Fruit fly (Drosophila melanogaster) whole organism, adult: ENCODE data around the gene Gem2.
A peak's percentile ranks its signal among the peaks of the same experiment; 100 is the strongest.

ENCODE experiments used
- CG11617 ChIP-seq: fragments of 200-800 bp; sonication (Bioruptor generic); optimal IDR thresholded peaks from 2 replicates; lab custom pipeline; 2017; ENCODE audit warnings: mild to moderate bottlenecking, missing biosample characterization, missing genetic modification reagents, missing genetic modification characterization
- CG12768 ChIP-seq: fragments of 200-800 bp; sonication (Bioruptor generic); optimal IDR thresholded peaks from 2 replicates; lab custom pipeline; 2017; ENCODE audit warnings: missing biosample characterization, missing genetic modification characterization, mild to moderate bottlenecking, moderate library complexity, missing genetic modification reagents
- CG14711 ChIP-seq: fragments of 200-800 bp; sonication (Bioruptor generic); optimal IDR thresholded peaks from 2 replicates; lab custom pipeline; 2018; ENCODE audit warnings: missing biosample characterization, mild to moderate bottlenecking, missing genetic modification characterization, moderate library complexity
- CG1620 ChIP-seq: fragments of 200-800 bp; sonication (Bioruptor generic); optimal IDR thresholded peaks from 2 replicates; lab custom pipeline; 2016; ENCODE audit warnings: missing biosample characterization, missing genetic modification characterization
- CG33017 ChIP-seq: fragments of 200-800 bp; sonication (Bioruptor generic); optimal IDR thresholded peaks from 2 replicates; lab custom pipeline; 2018; ENCODE audit warnings: missing biosample characterization, mild to moderate bottlenecking, missing genetic modification characterization, moderate library complexity
- CG5204 ChIP-seq: fragments of 200-800 bp; sonication (Bioruptor generic); optimal IDR thresholded peaks from 2 replicates; lab custom pipeline; 2016; ENCODE audit warnings: missing biosample characterization, missing genetic modification characterization
- CG7045 ChIP-seq: fragments of 200-800 bp; sonication (Bioruptor generic); optimal IDR thresholded peaks from 2 replicates; lab custom pipeline; 2017; ENCODE audit warnings: missing biosample characterization, mild to moderate bottlenecking, missing genetic modification characterization
- CG7101 ChIP-seq: fragments of 200-800 bp; sonication (Bioruptor generic); optimal IDR thresholded peaks from 2 replicates; lab custom pipeline; 2018; ENCODE audit warnings: missing biosample characterization, mild to moderate bottlenecking, missing genetic modification characterization, moderate library complexity
- Clk ChIP-seq: fragments of 200-800 bp; sonication (Bioruptor generic); optimal IDR thresholded peaks from 2 replicates; lab custom pipeline; 2017; ENCODE audit warnings: missing biosample characterization, missing genetic modification characterization
- Crg-1 ChIP-seq: fragments of 200-800 bp; sonication (Bioruptor generic); optimal IDR thresholded peaks from 2 replicates; lab custom pipeline; 2016; ENCODE audit warnings: missing biosample characterization, missing genetic modification characterization
- Hr96 ChIP-seq: fragments of 200-800 bp; sonication (Bioruptor generic); optimal IDR thresholded peaks from 2 replicates; lab custom pipeline; 2016; ENCODE audit warnings: missing biosample characterization, missing genetic modification characterization
- Mnt ChIP-seq: fragments of 200-800 bp; sonication (Bioruptor generic); optimal IDR thresholded peaks from 2 replicates; lab custom pipeline; 2016; ENCODE audit warnings: missing biosample characterization, mild to moderate bottlenecking, missing genetic modification characterization
- bab1 ChIP-seq: fragments of 200-800 bp; sonication (Bioruptor generic); optimal IDR thresholded peaks from 3 replicates; lab custom pipeline; 2019; ENCODE audit warnings: missing biosample characterization, mild to moderate bottlenecking, missing genetic modification characterization, moderate library complexity
- cic ChIP-seq: fragments of 200-800 bp; sonication (Bioruptor generic); optimal IDR thresholded peaks from 2 replicates; lab custom pipeline; 2017; ENCODE audit warnings: missing biosample characterization, mild to moderate bottlenecking, missing genetic modification characterization, moderate library complexity
- cnc ChIP-seq, 2 experiments: fragments of >200 bp; optimal IDR thresholded peaks; 2 replicates each; lab custom pipeline; 2017
- kay ChIP-seq: fragments of 200-800 bp; sonication (Bioruptor generic); peaks from one replicate; lab custom pipeline; 2016; ENCODE audit warnings: missing biosample characterization, missing genetic modification characterization, borderline replicate concordance
- ovo ChIP-seq: fragments of 200-800 bp; sonication (Bioruptor generic); optimal IDR thresholded peaks from 2 replicates; lab custom pipeline; 2016; ENCODE audit warnings: missing biosample characterization, missing genetic modification characterization
- pad ChIP-seq: fragments of 200-800 bp; sonication (Bioruptor generic); optimal IDR thresholded peaks from 3 replicates; lab custom pipeline; 2017; ENCODE audit warnings: missing biosample characterization, missing genetic modification characterization, mild to moderate bottlenecking, moderate library complexity, missing genetic modification reagents
- tj ChIP-seq: fragments of 200-800 bp; sonication (Bioruptor generic); optimal IDR thresholded peaks from 3 replicates; lab custom pipeline; 2017; ENCODE audit warnings: missing biosample characterization, mild to moderate bottlenecking, missing genetic modification characterization, moderate library complexity
- toe ChIP-seq: fragments of 200-800 bp; sonication (Bioruptor generic); optimal IDR thresholded peaks from 2 replicates; lab custom pipeline; 2016; ENCODE audit warnings: missing biosample characterization, missing genetic modification characterization

Gem2 gene

DNA sequence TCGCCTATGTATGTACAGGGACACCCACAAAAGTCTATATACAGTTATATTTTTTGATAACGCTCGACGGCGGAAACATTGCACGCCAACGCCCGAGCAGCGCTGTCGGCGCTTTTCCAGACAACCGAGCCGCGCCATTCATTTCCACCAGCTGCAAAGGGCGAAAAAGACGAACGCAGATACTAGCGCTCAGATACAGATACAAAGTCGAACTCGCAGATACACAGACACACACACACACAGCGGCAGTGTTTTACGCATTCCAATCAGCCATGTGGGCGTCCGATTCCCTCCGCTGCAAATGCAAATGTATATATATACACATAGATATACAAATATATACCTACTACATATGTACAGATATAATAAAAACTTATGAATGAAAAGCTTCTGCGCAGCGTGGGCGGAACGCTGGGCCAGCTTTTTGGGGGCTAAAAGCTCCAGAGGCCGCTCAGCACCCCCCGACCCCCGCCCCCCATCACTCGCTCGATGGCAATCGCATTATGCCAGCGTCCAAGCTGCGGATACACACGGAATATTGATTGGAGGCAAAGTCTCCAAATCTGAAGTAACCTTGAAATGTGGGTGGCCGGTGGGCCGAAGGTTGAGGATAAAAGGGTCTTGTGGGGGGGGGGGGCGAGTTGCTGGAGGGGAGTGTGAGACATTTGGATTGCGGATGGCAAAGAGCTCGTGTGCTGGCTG lies 8.6 kb downstream of the Gem2 start:
- TF ChIP-seq cnc (optimal IDR thresholded peaks at IDR 0.05; lab: Kevin White, UChicago) = no peak
- TF ChIP-seq pad (GFP tag; lab: Kevin White, UChicago) = no peak
- no peak for TF ChIP-seq CG7045 (GFP tag; lab: Kevin White, UChicago)
- no peak for TF ChIP-seq toe (GFP tag; lab: Kevin White, UChicago)
- TF ChIP-seq ovo (GFP tag; lab: Kevin White, UChicago) = no peak
- no peak for TF ChIP-seq CG5204
- no peak for TF ChIP-seq kay (GFP tag; lab: Kevin White, UChicago)
- no peak for TF ChIP-seq CG14711
- no peak for TF ChIP-seq tj (GFP tag; lab: Kevin White, UChicago)
- TF ChIP-seq Hr96 = no peak
- no peak for TF ChIP-seq CG33017 (tag; lab: Kevin White, UChicago)
- peak; percentile 100 for TF ChIP-seq cic (GFP tag; lab: Kevin White, UChicago)
- TF ChIP-seq Mnt (GFP tag; lab: Kevin White, UChicago) = peak; percentile 54
- no peak for TF ChIP-seq CG7101 (tag; lab: Kevin White, UChicago)
- no peak for TF ChIP-seq CG1620 (GFP tag; lab: Kevin White, UChicago)
- TF ChIP-seq Crg-1 (GFP tag; lab: Kevin White, UChicago) = no peak
- peak; percentile 43 for TF ChIP-seq CG12768 (GFP tag; lab: Kevin White, UChicago)
- TF ChIP-seq Clk (GFP tag; lab: Kevin White, UChicago) = no peak
- TF ChIP-seq CG11617 (GFP tag; lab: Kevin White, UChicago) = no peak
- TF ChIP-seq bab1 = no peak

DNA sequence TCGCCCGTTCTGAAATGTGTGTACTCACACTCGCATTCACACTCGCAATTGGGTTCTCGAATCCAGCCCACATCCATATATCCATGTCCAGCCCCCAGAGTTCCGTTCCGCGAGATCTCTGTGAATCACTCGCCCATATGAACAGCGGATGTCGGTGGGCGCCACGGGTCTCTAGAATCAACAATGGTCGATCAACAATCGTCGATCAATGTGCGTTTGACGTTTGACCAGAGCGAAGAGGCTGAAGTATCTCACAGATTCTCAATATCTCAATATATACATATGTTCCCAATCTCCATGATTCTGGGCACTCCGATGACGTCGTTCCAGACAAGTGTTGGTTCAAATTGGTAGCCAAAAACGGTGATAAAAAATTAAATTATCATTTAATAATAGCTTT lies 11.0 kb downstream of the Gem2 start:
- TF ChIP-seq Mnt (GFP tag; lab: Kevin White, UChicago) (no peak), CG11617 (GFP tag; lab: Kevin White, UChicago) (no peak), CG14711 (no peak), CG12768 (GFP tag; lab: Kevin White, UChicago) (no peak), CG33017 (tag; lab: Kevin White, UChicago) (no peak), pad (GFP tag; lab: Kevin White, UChicago) (no peak), CG1620 (GFP tag; lab: Kevin White, UChicago) (no peak), Hr96 (no peak), CG7045 (GFP tag; lab: Kevin White, UChicago) (no peak), CG7101 (tag; lab: Kevin White, UChicago) (no peak), Clk (GFP tag; lab: Kevin White, UChicago) (no peak), Crg-1 (GFP tag; lab: Kevin White, UChicago) (no peak), ovo (GFP tag; lab: Kevin White, UChicago) (no peak), tj (GFP tag; lab: Kevin White, UChicago) (no peak), toe (GFP tag; lab: Kevin White, UChicago) (no peak), CG5204 (no peak), cnc (optimal IDR thresholded peaks at IDR 0.05; lab: Kevin White, UChicago) (no peak), kay (GFP tag; lab: Kevin White, UChicago) (no peak), cic (GFP tag; lab: Kevin White, UChicago) (no peak)

DNA sequence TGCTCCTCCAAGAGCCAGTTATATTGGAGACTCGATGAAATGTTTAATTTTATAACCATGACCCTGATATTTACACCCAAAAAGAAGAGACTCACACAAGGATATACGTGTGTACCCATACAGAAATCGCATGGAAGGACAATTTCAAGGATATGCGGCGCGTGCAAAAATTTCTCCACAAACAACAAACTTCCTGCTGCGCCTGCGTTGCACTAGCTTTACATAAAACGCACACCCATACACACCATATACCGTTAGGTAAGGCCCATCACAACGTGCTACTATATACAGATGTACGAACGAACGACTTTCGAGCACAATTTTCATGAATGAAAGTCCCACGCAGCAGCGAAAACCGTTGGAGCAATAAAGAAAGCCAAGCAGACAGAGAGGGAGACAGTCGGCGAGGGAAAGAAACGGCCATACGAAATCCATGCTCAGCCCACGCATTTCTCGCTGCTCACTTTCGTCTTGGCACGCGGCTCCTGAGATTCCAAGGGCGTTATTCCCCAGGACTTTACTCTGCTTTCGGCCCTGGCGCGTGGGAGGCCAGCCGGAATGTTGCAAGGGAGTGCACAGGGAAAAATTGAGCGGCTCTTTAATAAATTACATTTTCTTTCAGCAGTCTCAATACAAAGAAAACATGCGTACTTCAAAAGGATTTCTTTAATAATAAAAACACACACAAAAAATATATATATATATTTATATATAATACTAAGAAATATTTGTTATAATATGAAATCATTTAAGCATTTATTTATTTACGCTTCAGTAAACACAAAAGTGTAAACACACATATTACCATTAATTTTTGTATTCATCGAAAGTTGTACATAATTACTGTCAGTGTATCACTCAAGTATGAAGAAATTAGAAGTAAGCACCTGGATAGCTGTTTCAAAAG lies 12.5 kb downstream of the Gem2 start:
- TF ChIP-seq CG5204 = no peak
- TF ChIP-seq CG33017 (tag; lab: Kevin White, UChicago) = peak; percentile 21
- TF ChIP-seq CG7045 (GFP tag; lab: Kevin White, UChicago) = peak; percentile 28
- TF ChIP-seq cnc (optimal IDR thresholded peaks at IDR 0.05; lab: Kevin White, UChicago) = no peak

DNA sequence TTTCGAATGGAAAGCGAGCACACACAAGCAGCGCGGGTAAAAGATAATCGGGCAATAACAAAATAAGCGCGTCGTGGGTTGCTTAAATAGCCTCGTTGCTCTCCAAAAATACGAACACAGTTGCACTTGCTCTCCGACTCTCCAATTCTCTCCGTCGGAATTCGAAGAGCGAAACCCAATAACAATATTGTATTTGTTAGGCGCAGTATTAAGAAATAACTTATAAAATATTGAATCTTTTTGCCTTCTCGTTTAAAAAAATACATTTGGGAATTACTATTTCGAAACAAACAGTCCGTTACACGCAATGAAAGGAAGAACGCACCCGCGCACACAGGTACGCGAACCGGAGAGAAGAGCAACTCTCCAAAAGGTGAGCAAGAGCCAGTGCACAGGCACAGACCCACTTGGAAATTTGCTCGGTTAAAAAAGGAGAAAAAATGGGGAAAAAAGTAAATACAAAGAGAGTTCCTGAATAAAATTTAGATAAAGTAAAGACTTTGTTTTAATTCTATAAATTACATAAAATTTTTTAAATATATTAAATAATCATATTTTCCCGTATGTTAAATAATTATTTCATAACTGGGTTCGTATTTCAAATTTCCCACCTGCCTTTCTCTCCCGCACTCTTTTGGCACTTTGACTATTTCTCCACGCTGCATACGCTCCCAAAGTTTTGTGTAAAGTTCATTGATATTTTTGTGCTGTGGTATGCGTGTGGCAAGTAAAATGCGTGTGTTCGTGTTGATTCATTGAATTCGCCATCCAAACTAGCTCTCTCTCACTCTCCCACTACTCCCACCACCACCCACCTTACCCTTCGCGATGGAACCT lies 13.6 kb downstream of the Gem2 start, which contains the start of gene Mkp3:
Gene Mkp3 (minus strand): TSS at position 63 of the 837 bp plus-strand sequence.
- TF ChIP-seq Clk (GFP tag; lab: Kevin White, UChicago) (peak; percentile 89), CG7101 (tag; lab: Kevin White, UChicago) (peak; percentile 94), tj (GFP tag; lab: Kevin White, UChicago) (peak; percentile 70), Mnt (GFP tag; lab: Kevin White, UChicago) (peak; percentile 40), CG11617 (GFP tag; lab: Kevin White, UChicago) (peak; percentile 96), CG7045 (GFP tag; lab: Kevin White, UChicago) (peak; percentile 94), ovo (GFP tag; lab: Kevin White, UChicago) (peak; percentile 29), CG33017 (tag; lab: Kevin White, UChicago) (peak; percentile 96), CG5204 (peak; percentile 76), cnc (optimal IDR thresholded peaks at IDR 0.05; lab: Kevin White, UChicago) (no peak), CG14711 (peak; percentile 87), CG1620 (GFP tag; lab: Kevin White, UChicago) (no peak), cic (GFP tag; lab: Kevin White, UChicago) (peak; percentile 88), pad (GFP tag; lab: Kevin White, UChicago) (peak; percentile 84), Crg-1 (GFP tag; lab: Kevin White, UChicago) (peak; percentile 71), kay (GFP tag; lab: Kevin White, UChicago) (peak; percentile 97), CG12768 (GFP tag; lab: Kevin White, UChicago) (peak; percentile 96), toe (GFP tag; lab: Kevin White, UChicago) (peak; percentile 58), Hr96 (peak; percentile 34), bab1 (peak; percentile 86)
